Fruit fly (Drosophila melanogaster) S2 (cell line): Measurements from ENCODE around the gene NFAT.

Experiments used
- CG8478 ChIP-seq: fragments of >200 bp; optimal IDR thresholded peaks from 2 replicates; lab custom pipeline; 2018
- CTCF ChIP-seq, 2 experiments: fragments of >200 bp; optimal IDR thresholded peaks; 2 replicates each; lab custom pipeline; 2018

DNA sequence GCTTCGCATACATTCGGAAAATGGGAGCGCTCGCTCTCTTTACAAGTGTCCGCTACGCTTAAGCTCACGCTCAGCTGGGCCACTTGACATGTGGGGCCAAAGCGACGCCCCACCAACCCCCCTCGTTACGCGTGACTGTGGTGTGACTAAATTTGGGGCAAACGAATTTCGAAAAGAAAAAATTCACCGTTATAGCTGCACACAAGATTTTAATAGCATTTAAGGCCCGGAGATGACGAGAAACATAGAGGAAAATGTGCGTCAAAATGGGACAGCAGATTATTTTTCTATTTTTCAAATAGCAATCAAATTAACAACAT is 16.1 kb downstream of the NFAT start:
- TF ChIP-seq CG8478 (lab: Kevin White, UChicago), result no peak
- no peak for TF ChIP-seq CTCF (optimal IDR thresholded peaks at IDR 0.05; lab: Kevin White, UChicago)
